Worm (Caenorhabditis elegans) whole organism, early embryonic: ENCODE measurements around the gene C54F6.20.

ENCODE experiments used
- ama-1 ChIP-seq: fragments of 150-350 bp; optimal IDR thresholded peaks from 2 replicates; lab custom pipeline; 2014
- ceh-13 ChIP-seq: fragments of 200-800 bp; sonication (Bioruptor generic); optimal IDR thresholded peaks from 2 replicates; lab custom pipeline; 2018; ENCODE audit warnings: mild to moderate bottlenecking, missing genetic modification characterization, missing compliant biosample characterization
- flt-1 ChIP-seq: fragments of 200-800 bp; sonication (Bioruptor generic); IDR thresholded peaks from 2 replicates; pipeline ENCODE4 v1.3.6; 2022; ENCODE audit warnings: missing genetic modification characterization, missing compliant biosample characterization
- pes-1 ChIP-seq: fragments of 200-800 bp; sonication (Bioruptor generic); IDR thresholded peaks from 2 replicates; pipeline ENCODE4 v1.3.6; 2022; ENCODE audit warnings: missing genetic modification reagents, missing genetic modification characterization, missing compliant biosample characterization

DNA sequence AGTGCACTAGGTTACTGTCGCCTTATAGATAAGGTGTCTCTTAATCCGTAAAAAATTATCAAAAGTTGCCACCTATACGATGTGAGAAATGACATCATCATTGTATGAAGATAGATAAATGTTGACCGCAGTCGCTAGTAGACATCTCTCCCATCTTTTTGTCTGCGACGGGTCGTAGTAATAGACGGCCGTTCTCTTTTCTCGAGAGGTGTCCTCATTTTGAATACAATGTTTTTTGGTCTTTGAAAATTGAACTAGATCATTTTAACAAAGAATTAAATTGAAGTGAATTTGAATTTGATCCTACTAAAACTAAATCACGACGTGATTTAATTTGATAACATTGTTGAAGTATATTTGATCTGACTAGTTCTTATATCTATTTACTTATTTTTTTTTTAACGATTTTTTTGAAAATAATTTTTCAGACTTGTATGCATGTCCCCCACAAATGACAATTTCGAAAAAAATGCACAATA, 15.9 kb upstream of the C54F6.20 start, which contains the start of the genes str-31 and nhr-172:
- no peak for TF ChIP-seq ceh-13
- no peak for TF ChIP-seq ama-1
- no peak for TF ChIP-seq flt-1 (GFP tag; lab: Robert Waterston, UW)
- no peak for TF ChIP-seq pes-1
